Fruit fly (Drosophila melanogaster) whole organism, prepupa: Measurements from ENCODE around the gene CG17600.

Source experiments
- Blimp-1 ChIP-seq: fragments of 200-800 bp; sonication (Bioruptor generic); optimal IDR thresholded peaks from 3 replicates; lab custom pipeline; 2017; ENCODE audit warnings: missing biosample characterization, missing genetic modification characterization, mild to moderate bottlenecking, moderate library complexity, missing genetic modification reagents
- CG10631 ChIP-seq: fragments of 200-800 bp; sonication (Bioruptor generic); optimal IDR thresholded peaks from 2 replicates; lab custom pipeline; 2016; ENCODE audit warnings: missing biosample characterization, missing genetic modification characterization
- CG10669 ChIP-seq: fragments of 200-800 bp; sonication (Bioruptor generic); optimal IDR thresholded peaks from 3 replicates; lab custom pipeline; 2018; ENCODE audit warnings: missing biosample characterization, mild to moderate bottlenecking, missing genetic modification characterization, moderate library complexity
- CG11294 ChIP-seq: fragments of 200-800 bp; sonication (Bioruptor generic); IDR thresholded peaks from 2 replicates; pipeline ENCODE4 v1.3.6; 2022; ENCODE audit warnings: missing biosample characterization, missing genetic modification characterization
- CG11762 ChIP-seq: fragments of 200-800 bp; sonication (Bioruptor generic); optimal IDR thresholded peaks from 3 replicates; lab custom pipeline; 2016; ENCODE audit warnings: missing biosample characterization, missing genetic modification characterization; ENCODE audit not compliant: insufficient read depth
- CG11902 ChIP-seq: fragments of 200-800 bp; sonication (Bioruptor generic); optimal IDR thresholded peaks from 3 replicates; lab custom pipeline; 2016; ENCODE audit warnings: missing biosample characterization, missing genetic modification characterization
- CG3032 ChIP-seq: fragments of 200-800 bp; optimal IDR thresholded peaks from 2 replicates; lab custom pipeline; 2019; ENCODE audit warnings: missing biosample characterization, mild to moderate bottlenecking, missing genetic modification characterization, moderate library complexity
- CG31627 ChIP-seq: fragments of 200-800 bp; sonication (Bioruptor generic); optimal IDR thresholded peaks from 3 replicates; lab custom pipeline; 2016; ENCODE audit warnings: missing biosample characterization, missing genetic modification characterization
- CG32006 ChIP-seq: fragments of 200-800 bp; sonication (Bioruptor generic); optimal IDR thresholded peaks from 3 replicates; lab custom pipeline; 2017; ENCODE audit warnings: missing biosample characterization, mild to moderate bottlenecking, missing genetic modification characterization
- CG4318 ChIP-seq: fragments of 200-800 bp; sonication (Bioruptor generic); optimal IDR thresholded peaks from 3 replicates; lab custom pipeline; 2017; ENCODE audit warnings: missing biosample characterization, mild to moderate bottlenecking, missing genetic modification characterization
- CG6792 ChIP-seq: fragments of 200-800 bp; sonication (Bioruptor generic); optimal IDR thresholded peaks from 3 replicates; lab custom pipeline; 2016; ENCODE audit warnings: missing biosample characterization, missing genetic modification characterization
- CG6808 ChIP-seq: fragments of 200-800 bp; sonication (Bioruptor generic); optimal IDR thresholded peaks from 3 replicates; lab custom pipeline; 2017; ENCODE audit warnings: missing biosample characterization, missing genetic modification characterization, mild to moderate bottlenecking, moderate library complexity, missing genetic modification reagents
- CG6854 ChIP-seq: fragments of 200-800 bp; sonication (Bioruptor generic); optimal IDR thresholded peaks from 2 replicates; lab custom pipeline; 2017; ENCODE audit warnings: missing biosample characterization, mild to moderate bottlenecking, missing genetic modification characterization
- CG7368 ChIP-seq: fragments of 200-800 bp; sonication (Bioruptor generic); optimal IDR thresholded peaks from 3 replicates; lab custom pipeline; 2016; ENCODE audit warnings: missing biosample characterization, missing genetic modification characterization
- CG8319 ChIP-seq: fragments of 200-800 bp; sonication (Bioruptor generic); optimal IDR thresholded peaks from 3 replicates; lab custom pipeline; 2016; ENCODE audit warnings: missing biosample characterization, missing genetic modification characterization
- CG8632 ChIP-seq: fragments of 200-800 bp; sonication (Bioruptor generic); optimal IDR thresholded peaks from 3 replicates; lab custom pipeline; 2016; ENCODE audit warnings: missing biosample characterization, missing genetic modification characterization
- Eip78C ChIP-seq: fragments of 200-800 bp; sonication (Bioruptor generic); peaks from one replicate; lab custom pipeline; 2016; ENCODE audit warnings: missing biosample characterization, missing genetic modification characterization
- Eip93F ChIP-seq: fragments of 200-800 bp; sonication (Bioruptor generic); optimal IDR thresholded peaks from 2 replicates; lab custom pipeline; 2016; ENCODE audit warnings: missing biosample characterization, mild to moderate bottlenecking, missing genetic modification characterization
- Ets21C ChIP-seq: fragments of 200-800 bp; sonication (Bioruptor generic); optimal IDR thresholded peaks from 3 replicates; lab custom pipeline; 2016; ENCODE audit warnings: missing biosample characterization, missing genetic modification characterization
- Ets96B ChIP-seq: fragments of 200-800 bp; optimal IDR thresholded peaks from 2 replicates; lab custom pipeline; 2019; ENCODE audit warnings: missing biosample characterization, mild to moderate bottlenecking, missing genetic modification characterization, moderate library complexity
- Hr4 ChIP-seq: fragments of 200-800 bp; sonication (Bioruptor generic); optimal IDR thresholded peaks from 3 replicates; lab custom pipeline; 2016; ENCODE audit warnings: missing biosample characterization, missing genetic modification characterization
- Met ChIP-seq: fragments of 200-800 bp; sonication (Bioruptor generic); optimal IDR thresholded peaks from 3 replicates; lab custom pipeline; 2016; ENCODE audit warnings: missing biosample characterization, missing genetic modification characterization
- Smox ChIP-seq: fragments of 200-800 bp; sonication (Bioruptor generic); optimal IDR thresholded peaks from 3 replicates; lab custom pipeline; 2016; ENCODE audit warnings: missing biosample characterization, missing genetic modification characterization
- Sox15 ChIP-seq: fragments of 200-800 bp; sonication (Bioruptor generic); optimal IDR thresholded peaks from 3 replicates; lab custom pipeline; 2016; ENCODE audit warnings: missing biosample characterization, missing genetic modification characterization
- achi ChIP-seq: fragments of 200-800 bp; sonication (Bioruptor generic); optimal IDR thresholded peaks from 3 replicates; lab custom pipeline; 2016; ENCODE audit warnings: missing biosample characterization, missing genetic modification characterization
- dac ChIP-seq: fragments of 200-800 bp; sonication (Bioruptor generic); optimal IDR thresholded peaks from 2 replicates; lab custom pipeline; 2017; ENCODE audit warnings: missing biosample characterization, mild to moderate bottlenecking, missing genetic modification characterization
- dsx ChIP-seq: fragments of 200-800 bp; optimal IDR thresholded peaks from 3 replicates; lab custom pipeline; 2019; ENCODE audit warnings: missing biosample characterization, mild to moderate bottlenecking, missing genetic modification characterization, moderate library complexity; ENCODE audit not compliant: poor library complexity, severe bottlenecking
- eg ChIP-seq: fragments of 200-800 bp; sonication (Bioruptor generic); IDR thresholded peaks from 3 replicates; pipeline ENCODE4 v1.3.6; 2022; ENCODE audit warnings: missing biosample characterization, missing genetic modification characterization
- esn ChIP-seq: fragments of 200-800 bp; sonication (Bioruptor generic); optimal IDR thresholded peaks from 2 replicates; lab custom pipeline; 2016; ENCODE audit warnings: missing biosample characterization, mild to moderate bottlenecking, missing genetic modification characterization, moderate library complexity
- fd59A ChIP-seq: fragments of 200-800 bp; sonication (Bioruptor generic); optimal IDR thresholded peaks from 2 replicates; lab custom pipeline; 2017; ENCODE audit warnings: missing biosample characterization, mild to moderate bottlenecking, missing genetic modification characterization, missing genetic modification reagents
- fd85E ChIP-seq: fragments of 200-800 bp; sonication (Bioruptor generic); optimal IDR thresholded peaks from 3 replicates; lab custom pipeline; 2016; ENCODE audit warnings: missing biosample characterization, missing genetic modification characterization
- net ChIP-seq: fragments of 200-800 bp; sonication (Bioruptor generic); optimal IDR thresholded peaks from 3 replicates; lab custom pipeline; 2016; ENCODE audit warnings: missing biosample characterization, missing genetic modification characterization
- salr ChIP-seq, 2 experiments: fragments of 200-800 bp; sonication (Bioruptor generic); optimal IDR thresholded peaks; 3 replicates each; lab custom pipeline; 2016 to 2018; ENCODE audit warnings: missing biosample characterization in 2 of 2, missing genetic modification characterization in 2 of 2, mild to moderate bottlenecking in 1 of 2
- vri ChIP-seq: fragments of 200-800 bp; sonication (Bioruptor generic); optimal IDR thresholded peaks from 3 replicates; lab custom pipeline; 2016; ENCODE audit warnings: missing biosample characterization, mild to moderate bottlenecking, missing genetic modification characterization

Gene CG17600

DNA sequence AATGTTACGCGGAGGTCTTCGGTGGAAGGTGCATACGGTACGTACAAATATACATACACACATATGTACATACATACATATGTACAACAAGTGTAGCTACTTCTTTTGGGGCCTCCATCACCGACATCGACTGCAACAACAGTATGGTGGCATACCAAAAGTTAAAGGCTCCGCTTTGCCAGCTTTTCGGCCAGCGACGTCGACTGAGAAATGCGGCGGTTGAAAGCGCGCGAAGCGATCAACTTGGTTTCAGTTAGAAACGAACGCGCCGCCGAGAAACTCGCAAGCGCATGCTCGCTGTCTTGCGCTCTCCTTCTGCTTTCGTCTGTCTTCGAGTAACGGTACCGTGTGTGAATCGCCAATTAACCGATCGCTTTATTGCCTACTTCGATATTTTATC is at the start of gene CG17600:
Gene CG17600 (plus strand): TSS at position 250 of the 400 bp plus-strand sequence.
- TF ChIP-seq Eip78C (peak; percentile 20), CG31627 (GFP tag; lab: Kevin White, UChicago) (no peak), dsx (GFP tag; lab: Kevin White, UChicago) (no peak), Eip93F (GFP tag; lab: Kevin White, UChicago) (no peak), CG32006 (GFP tag; lab: Kevin White, UChicago) (no peak), Blimp-1 (GFP tag; lab: Kevin White, UChicago) (peak; percentile 2), CG6854 (GFP tag; lab: Kevin White, UChicago) (peak; percentile 56), Ets21C (no peak)
- TF ChIP-seq, all 60 proteins: peak for 3

DNA sequence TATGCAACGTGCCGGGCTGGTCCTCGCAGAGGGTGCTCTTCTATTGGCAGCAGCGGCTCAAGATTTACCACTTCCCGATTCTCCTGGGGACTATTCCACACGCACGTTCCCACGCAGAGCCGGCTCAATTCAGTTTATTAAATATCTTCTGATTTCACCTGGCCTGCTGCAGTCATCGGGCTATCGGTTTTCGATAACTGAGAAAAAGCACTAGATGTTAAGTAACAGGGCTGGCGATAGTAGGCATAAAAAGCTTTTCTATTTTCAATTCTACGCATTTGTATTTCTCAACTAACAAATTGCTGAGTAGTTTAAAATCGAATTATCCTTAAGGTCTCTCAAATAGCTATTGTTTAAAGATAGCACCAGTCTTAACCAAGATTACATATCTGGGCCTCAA is 43.2 kb upstream of the CG17600 start, which contains the start of gene CG14613:
Gene CG14613 (minus strand): TSS at position 203 of the 400 bp plus-strand sequence.
- TF ChIP-seq Met (no peak), Hr4 (GFP tag; lab: Kevin White, UChicago) (no peak), Sox15 (GFP tag; lab: Kevin White, UChicago) (no peak), salr (GFP tag; optimal IDR thresholded peaks at IDR 0.05; lab: Kevin White, UChicago) (no peak), CG3032 (tag; lab: Kevin White, UChicago) (no peak), CG10631 (GFP tag; lab: Kevin White, UChicago) (no peak), vri (GFP tag; lab: Kevin White, UChicago) (no peak), dac (GFP tag; lab: Kevin White, UChicago) (no peak), CG6808 (no peak), CG7368 (GFP tag; lab: Kevin White, UChicago) (no peak), CG4318 (GFP tag; lab: Kevin White, UChicago) (no peak), net (GFP tag; lab: Kevin White, UChicago) (no peak)

DNA sequence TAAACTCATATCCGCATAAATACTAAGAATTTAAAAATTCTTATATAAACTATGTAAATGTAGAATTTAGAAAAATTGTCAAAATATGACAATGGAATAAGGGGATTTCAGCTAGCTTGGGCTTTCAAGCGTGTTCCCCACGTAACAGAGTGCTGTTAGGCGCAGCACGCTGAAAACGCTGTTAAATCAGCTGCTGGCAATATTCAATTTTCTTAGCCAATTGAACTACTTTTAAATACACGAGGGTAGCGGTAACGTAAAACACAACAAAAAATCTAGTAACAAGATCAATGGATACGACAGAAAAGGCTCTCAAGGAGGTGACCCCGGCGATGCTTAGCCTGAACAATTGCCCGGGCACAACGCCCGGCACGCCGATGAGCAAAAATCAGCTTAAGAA is 41.5 kb upstream of the CG17600 start, which contains the start of gene CG14618:
Gene CG14618 (plus strand): TSS at position 179 of the 400 bp plus-strand sequence.
- TF ChIP-seq CG6792 = no peak
- TF ChIP-seq vri (GFP tag; lab: Kevin White, UChicago) = no peak
- TF ChIP-seq CG11762 (GFP tag; lab: Kevin White, UChicago) = no peak
- no peak for TF ChIP-seq Eip78C
- no peak for TF ChIP-seq Blimp-1 (GFP tag; lab: Kevin White, UChicago)
- no peak for TF ChIP-seq fd85E (GFP tag; lab: Kevin White, UChicago)
- TF ChIP-seq CG4318 (GFP tag; lab: Kevin White, UChicago) = no peak
- no peak for TF ChIP-seq Eip93F (GFP tag; lab: Kevin White, UChicago)
- no peak for TF ChIP-seq Ets96B (tag; lab: Kevin White, UChicago)
- no peak for TF ChIP-seq CG8632
- no peak for TF ChIP-seq CG11902 (GFP tag; lab: Kevin White, UChicago)
- no peak for TF ChIP-seq eg (GFP tag; lab: Robert Waterston, UW)
- TF ChIP-seq CG10631 (GFP tag; lab: Kevin White, UChicago) = no peak
- no peak for TF ChIP-seq esn (GFP tag; lab: Kevin White, UChicago)
- no peak for TF ChIP-seq Smox (GFP tag; lab: Kevin White, UChicago)
- no peak for TF ChIP-seq achi (GFP tag; lab: Kevin White, UChicago)
- TF ChIP-seq, all 60 proteins: peak for 0

DNA sequence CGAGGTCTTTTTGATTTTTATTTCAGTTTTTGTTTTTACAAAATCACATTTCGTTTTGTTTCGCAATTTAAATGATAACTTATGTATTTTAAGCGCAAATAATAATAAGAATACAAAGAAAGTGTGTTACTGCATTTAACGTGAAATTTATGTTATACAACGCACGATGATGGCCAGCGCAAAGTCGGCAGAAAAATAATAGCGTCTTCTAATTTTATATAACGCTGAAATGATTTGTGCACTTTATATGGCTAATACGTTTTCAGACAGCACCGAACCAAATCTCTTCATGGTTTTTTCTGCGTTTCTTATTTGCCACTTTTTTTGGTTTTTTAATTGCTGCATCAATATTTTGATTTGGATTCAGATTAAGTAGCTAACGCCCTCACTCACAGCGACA is 40.1 kb upstream of the CG17600 start:
- TF ChIP-seq CG6854 (GFP tag; lab: Kevin White, UChicago) (no peak), CG8319 (no peak), CG11294 (GFP tag; lab: Robert Waterston, UW) (no peak), CG10631 (GFP tag; lab: Kevin White, UChicago) (no peak), Sox15 (GFP tag; lab: Kevin White, UChicago) (no peak), CG8632 (no peak), CG10669 (no peak), fd59A (no peak), Hr4 (GFP tag; lab: Kevin White, UChicago) (no peak)
